Worm (Caenorhabditis elegans): ENCODE measurements around the gene F36H5.10.

DNA sequence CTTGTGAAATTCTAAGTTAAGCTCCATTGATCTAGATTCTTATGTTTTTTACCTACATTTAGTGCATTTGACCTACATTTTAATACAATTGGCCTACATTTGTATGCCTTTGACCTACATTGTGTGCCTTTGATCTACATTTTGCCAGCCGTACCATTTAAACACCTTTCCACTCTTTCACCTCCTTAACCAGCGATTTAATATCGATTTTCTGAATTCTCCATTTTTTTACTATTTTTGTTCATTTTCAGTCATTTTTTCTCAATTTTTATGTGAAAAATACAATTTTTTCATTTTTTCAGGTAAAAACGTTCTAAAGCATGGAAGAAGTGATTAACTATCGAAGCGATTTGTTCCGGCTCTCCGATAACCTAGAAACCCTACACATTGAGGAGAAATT, 44.2 kb upstream of the F36H5.10 start, which contains the start of gene btb-7:
- TF ChIP-seq ces-1 (GFP tag; optimal IDR thresholded peaks at IDR 0.05) (no peak), elt-1 (tag; optimal IDR thresholded peaks at IDR 0.05; ENCODE audit: borderline replicate concordance, insufficient read depth) (no peak), ztf-11 (tag; optimal IDR thresholded peaks at IDR 0.05) (no peak), lin-13 (tag; optimal IDR thresholded peaks at IDR 0.05) (no peak), unc-62 (GFP tag; optimal IDR thresholded peaks at IDR 0.05) (no peak), snpc-4 (tag; optimal IDR thresholded peaks at IDR 0.05) (no peak), unc-39 (tag; optimal IDR thresholded peaks at IDR 0.05) (no peak), sptf-1 (tag; optimal IDR thresholded peaks at IDR 0.05) (no peak), nhr-12 (tag; optimal IDR thresholded peaks at IDR 0.05) (no peak), pha-4 (tag; optimal IDR thresholded peaks at IDR 0.05) (no peak), drap-1 (GFP tag; optimal IDR thresholded peaks at IDR 0.05) (no peak)

All from whole organism, mixed stage, embryonic.